Worm (Caenorhabditis elegans): Measurements from ENCODE around the gene pycr-1.
A peak's percentile ranks its signal among the peaks of the same experiment; 100 is the strongest.

pycr-1 gene

DNA sequence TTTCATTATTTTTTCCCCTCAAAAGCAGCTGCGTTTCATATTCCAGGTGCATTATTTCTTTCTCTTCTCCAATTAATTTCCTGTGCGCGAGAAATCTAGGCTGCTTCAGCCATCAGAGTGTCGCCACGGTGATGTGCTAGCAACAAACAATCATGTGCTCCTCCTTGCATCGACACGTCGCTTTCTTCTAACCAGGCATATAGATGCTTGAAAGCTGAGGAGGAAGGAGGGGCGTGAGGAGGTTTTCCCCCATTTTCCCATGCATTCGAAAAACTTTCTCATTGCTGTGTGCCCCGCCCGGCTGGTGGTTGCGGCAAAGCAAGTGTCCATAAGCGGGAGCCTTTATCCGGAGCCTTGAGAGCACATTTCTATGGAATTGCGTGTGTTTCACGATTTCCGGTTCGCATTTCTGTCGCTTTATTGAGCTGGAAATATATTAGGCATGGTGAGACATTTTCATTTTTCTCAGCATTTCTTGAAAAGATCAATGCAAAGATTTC, 3.1 kb downstream of the pycr-1 start, which contains the start of gene znf-474:
Gene znf-474, plus strand, starts transcription at position 287 of the 500 bp plus-strand sequence.
- TF ChIP-seq unc-130 (GFP tag; optimal IDR thresholded peaks at IDR 0.05) (no peak), F57A8.1 (GFP tag; optimal IDR thresholded peaks at IDR 0.05) (no peak), nhr-80 (tag; optimal IDR thresholded peaks at IDR 0.05) (no peak), K11D2.4 (GFP tag; IDR thresholded peaks at IDR 0.05) (no peak), dpl-1 (GFP tag; optimal IDR thresholded peaks at IDR 0.05) (no peak), B0035.1 (tag; optimal IDR thresholded peaks at IDR 0.05) (no peak), ceh-100 (GFP tag; IDR thresholded peaks at IDR 0.05) (no peak), madf-10 (tag; optimal IDR thresholded peaks at IDR 0.05) (no peak), ztf-6 (GFP tag; IDR thresholded peaks at IDR 0.05) (no peak)

DNA sequence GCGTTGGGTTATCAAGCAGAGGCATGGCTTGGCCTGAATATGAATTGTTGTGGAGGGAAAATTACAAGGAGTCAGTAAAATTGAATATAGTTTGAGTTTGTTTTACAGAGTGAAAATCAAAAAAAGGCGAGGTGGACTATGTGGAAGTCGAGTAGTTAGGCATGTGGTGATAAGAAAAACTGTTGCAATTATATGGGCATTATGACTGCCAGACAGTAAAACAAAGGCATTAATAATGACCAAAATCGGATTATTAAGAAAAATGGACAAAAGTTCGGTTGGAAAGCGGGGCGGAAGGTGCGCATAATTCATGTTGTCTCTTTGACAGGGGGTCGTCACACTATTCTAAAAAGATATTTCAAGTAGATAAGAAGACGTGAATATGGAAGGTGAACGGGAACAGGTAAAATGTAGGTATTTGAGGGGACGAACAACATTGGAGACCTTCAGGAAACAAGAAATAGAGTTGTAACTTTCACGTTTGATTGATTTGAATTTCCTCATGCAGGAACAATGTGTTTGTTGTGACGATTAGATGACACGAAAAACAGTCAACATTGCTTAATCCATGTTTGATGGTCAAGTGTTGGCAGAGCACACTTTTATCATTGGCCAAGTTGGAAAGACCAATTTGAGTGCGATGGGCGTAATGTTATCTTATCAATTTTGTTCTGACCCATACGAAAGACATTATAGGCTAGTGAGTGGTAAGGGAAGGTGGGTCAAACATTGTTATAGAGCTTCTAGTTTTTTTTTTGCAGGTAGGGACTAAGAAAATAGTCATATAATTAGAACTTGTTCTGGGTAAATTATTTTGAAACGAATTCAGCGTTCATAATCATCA, 7.6 kb downstream of the pycr-1 start, which contains the start of gene mfsd-11:
Gene mfsd-11, minus strand, starts transcription at position 51 of the 844 bp plus-strand sequence.
- TF ChIP-seq cebp-2 (GFP tag; IDR thresholded peaks at IDR 0.05) (no peak), lin-40 (tag; optimal IDR thresholded peaks at IDR 0.05) (no peak), nhr-80 (tag; optimal IDR thresholded peaks at IDR 0.05) (peak; percentile 9), hlh-12 (tag; optimal IDR thresholded peaks at IDR 0.05) (no peak)

DNA sequence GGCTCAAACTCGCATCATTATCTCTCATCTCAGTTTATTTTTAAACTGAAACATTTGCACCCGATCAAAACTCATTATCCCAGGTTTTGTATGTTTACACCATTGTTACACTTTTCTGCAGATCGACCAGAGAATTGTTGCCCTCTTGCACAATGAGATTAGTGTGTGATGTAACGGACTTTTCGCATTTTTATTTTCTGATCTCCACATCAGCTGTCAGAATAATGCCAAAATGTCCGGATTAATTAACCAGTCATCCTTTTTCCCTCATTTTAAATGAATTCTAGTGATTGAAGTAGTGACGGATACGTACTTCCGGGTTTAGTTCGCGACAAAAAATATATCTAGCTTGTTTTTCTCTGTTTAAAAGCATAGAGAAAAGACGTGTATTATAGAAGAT, 12.0 kb downstream of the pycr-1 start:
- TF ChIP-seq nhr-80 (tag; optimal IDR thresholded peaks at IDR 0.05) (no peak), F57A8.1 (GFP tag; optimal IDR thresholded peaks at IDR 0.05) (no peak), tlf-1 (GFP tag; optimal IDR thresholded peaks at IDR 0.05) (no peak), fkh-3 (tag; optimal IDR thresholded peaks at IDR 0.05) (no peak), mxl-1 (tag; optimal IDR thresholded peaks at IDR 0.05) (no peak), F52B5.7 (tag; optimal IDR thresholded peaks at IDR 0.05) (no peak), B0035.1 (tag; optimal IDR thresholded peaks at IDR 0.05) (no peak), unc-62 (GFP tag; optimal IDR thresholded peaks at IDR 0.05) (no peak), dpl-1 (GFP tag; optimal IDR thresholded peaks at IDR 0.05) (no peak)

DNA sequence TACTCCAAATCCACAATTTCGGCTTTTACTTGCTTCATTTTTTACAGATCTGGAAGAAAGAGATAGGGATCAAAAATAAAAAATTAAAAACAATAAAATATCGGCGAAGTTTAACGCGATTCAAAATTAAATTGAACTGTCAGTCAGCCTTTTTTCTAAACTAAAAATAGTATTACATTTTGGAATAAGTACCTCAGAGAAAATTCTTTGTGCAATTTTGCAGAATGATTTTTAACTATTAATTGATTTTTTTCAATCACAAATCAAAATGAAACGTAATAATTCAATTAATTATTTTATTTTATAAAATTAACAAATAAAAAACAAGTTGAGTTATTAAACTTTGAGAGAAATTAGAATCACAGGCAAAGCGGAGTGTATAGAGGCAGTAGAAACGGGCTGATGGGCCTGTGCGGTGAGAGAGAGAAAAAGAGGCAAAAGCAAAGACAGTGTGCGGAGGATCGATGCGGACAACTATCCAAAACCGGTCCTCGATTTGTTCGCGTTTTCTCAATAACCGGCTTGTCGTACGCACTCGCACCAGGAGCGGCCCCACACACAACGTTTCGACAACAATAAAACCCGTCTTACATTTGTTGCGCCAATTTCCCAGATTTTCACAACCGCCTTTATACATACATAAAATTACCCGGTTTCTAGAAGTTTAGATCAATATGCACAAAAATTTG, 13.5 kb downstream of the pycr-1 start, which contains the start of gene F57G12.2:
Gene F57G12.2, minus strand, starts transcription at position 51 of the 689 bp plus-strand sequence.
- TF ChIP-seq lsy-27 (tag; optimal IDR thresholded peaks at IDR 0.05; ENCODE audit: borderline replicate concordance, insufficient read depth) (no peak), fkh-3 (tag; optimal IDR thresholded peaks at IDR 0.05) (no peak), snpc-1.3 (tag; optimal IDR thresholded peaks at IDR 0.05; ENCODE audit: insufficient read depth) (no peak), B0019.2 (GFP tag; conservative IDR thresholded peaks at IDR 0.05) (no peak), rcor-1 (GFP tag; IDR thresholded peaks at IDR 0.05) (no peak), unc-62 (GFP tag; optimal IDR thresholded peaks at IDR 0.05) (no peak), nhr-120 (GFP tag; IDR thresholded peaks at IDR 0.05) (no peak), ztf-3 (GFP tag; optimal IDR thresholded peaks at IDR 0.05) (no peak), efl-1 (GFP tag; optimal IDR thresholded peaks at IDR 0.05) (no peak), athp-1 (tag; optimal IDR thresholded peaks at IDR 0.05) (no peak)

DNA sequence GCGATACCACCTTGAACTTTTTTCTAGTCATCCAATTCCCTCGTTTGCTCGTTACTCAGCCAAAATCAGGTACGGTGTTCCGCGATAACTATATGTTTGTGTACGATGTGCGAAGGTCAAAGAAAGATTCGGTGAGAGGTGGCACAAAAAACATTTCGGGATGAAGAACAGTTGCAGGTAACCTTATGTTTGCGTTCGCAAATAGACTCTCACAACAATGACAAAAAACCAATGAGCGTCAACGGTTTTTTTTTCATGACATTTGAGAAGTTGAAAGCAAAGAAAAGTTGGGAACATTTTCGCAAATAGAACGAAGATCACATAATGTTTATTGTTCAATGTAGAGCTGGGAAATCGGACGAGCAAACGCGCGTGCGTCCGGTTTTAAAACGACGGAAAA, 16.0 kb downstream of the pycr-1 start:
- TF ChIP-seq Y95B8A.8 (GFP tag; IDR thresholded peaks at IDR 0.05) (no peak), atf-7 (tag; optimal IDR thresholded peaks at IDR 0.05) (no peak), F37B4.10 (GFP tag; IDR thresholded peaks at IDR 0.05) (no peak), ztf-6 (GFP tag; IDR thresholded peaks at IDR 0.05) (no peak), lsy-27 (tag; optimal IDR thresholded peaks at IDR 0.05; ENCODE audit: borderline replicate concordance, insufficient read depth) (no peak), ama-1 (optimal IDR thresholded peaks at IDR 0.05) (no peak), ama-1 (GFP tag; optimal IDR thresholded peaks at IDR 0.05) (no peak), ztf-3 (GFP tag; optimal IDR thresholded peaks at IDR 0.05) (no peak), B0019.2 (GFP tag; conservative IDR thresholded peaks at IDR 0.05) (no peak), xnd-1 (tag; optimal IDR thresholded peaks at IDR 0.05) (no peak), attf-6 (GFP tag; IDR thresholded peaks at IDR 0.05) (no peak), Y79H2A.3 (GFP tag; conservative IDR thresholded peaks at IDR 0.05) (no peak), aptf-3 (GFP tag; IDR thresholded peaks at IDR 0.05) (no peak), bed-1 (GFP tag; IDR thresholded peaks at IDR 0.05) (no peak), K12H6.12 (tag; optimal IDR thresholded peaks at IDR 0.05) (no peak)
